Worm (Caenorhabditis elegans): ENCODE results near the gene srx-21.

srx-21 gene

ce11 chrV:708808-709207 is 32.0 kb downstream of the srx-21 start, which contains the start of gene srbc-39:
Gene srbc-39 (plus strand): TSS chrV:709108.
- TF ChIP-seq nhr-10 (tag; optimal IDR thresholded peaks at IDR 0.05): no peak

DNA sequence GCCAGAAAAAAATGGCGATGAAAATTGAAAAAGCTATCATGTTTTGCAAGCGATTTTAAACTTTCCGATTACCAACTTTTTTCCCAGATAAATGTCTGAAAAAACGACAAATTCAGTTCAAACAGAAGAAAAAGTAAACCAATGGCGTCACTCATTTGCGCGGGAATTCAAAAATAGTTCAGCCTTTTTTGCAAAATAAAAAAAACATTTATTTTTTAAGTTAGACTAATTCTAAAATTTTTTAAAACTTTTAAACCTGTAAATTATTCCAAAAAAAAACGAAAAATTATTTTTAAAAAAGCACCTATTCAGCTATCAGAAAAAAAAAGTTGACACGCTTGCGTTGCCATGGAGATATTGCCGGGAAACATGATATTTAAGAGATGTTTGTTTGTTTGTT is 36.0 kb downstream of the srx-21 start, which contains the start of gene cyp-33C11:
cyp-33C11 (minus strand) TSS at position 101 of the 400 bp plus-strand sequence.
- TF ChIP-seq lin-39 (tag; optimal IDR thresholded peaks at IDR 0.05): no peak
- no peak for TF ChIP-seq lin-11 (tag; optimal IDR thresholded peaks at IDR 0.05)
- TF ChIP-seq unc-62 (GFP tag; optimal IDR thresholded peaks at IDR 0.05): no peak

- TF ChIP-seq nhr-129 (tag; optimal IDR thresholded peaks at IDR 0.05) (no peak), ceh-82 (tag; optimal IDR thresholded peaks at IDR 0.05) (no peak), egl-27 (tag; optimal IDR thresholded peaks at IDR 0.05) (no peak), sma-3 (GFP tag; optimal IDR thresholded peaks at IDR 0.05) (no peak), skn-1 (tag; optimal IDR thresholded peaks at IDR 0.05) (no peak), lin-39 (tag; optimal IDR thresholded peaks at IDR 0.05) (no peak), lin-11 (tag; optimal IDR thresholded peaks at IDR 0.05) (no peak)
These were observed 42.9 kb downstream of the srx-21 start, which contains the start of gene srbc-40 for ce11 chrV:719731-720130. Gene srbc-40 (minus strand): TSS chrV:719831.

- TF ChIP-seq ztf-4 (tag; optimal IDR thresholded peaks at IDR 0.05) (no peak), nhr-11 (tag; optimal IDR thresholded peaks at IDR 0.05) (no peak), elt-1 (tag; optimal IDR thresholded peaks at IDR 0.05) (no peak), mbf-1 (tag; optimal IDR thresholded peaks at IDR 0.05) (no peak), aly-2 (tag; optimal IDR thresholded peaks at IDR 0.05) (no peak), unc-62 (GFP tag; optimal IDR thresholded peaks at IDR 0.05) (no peak), nhr-25 (tag; optimal IDR thresholded peaks at IDR 0.05) (no peak), egl-27 (tag; optimal IDR thresholded peaks at IDR 0.05) (no peak), zag-1 (tag; optimal IDR thresholded peaks at IDR 0.05) (no peak), lin-13 (GFP tag; optimal IDR thresholded peaks at IDR 0.05) (no peak), lin-11 (tag; optimal IDR thresholded peaks at IDR 0.05) (no peak), nhr-237 (tag; optimal IDR thresholded peaks at IDR 0.05) (no peak), nhr-6 (tag; optimal IDR thresholded peaks at IDR 0.05) (no peak), C34F6.9 (tag; optimal IDR thresholded peaks at IDR 0.05) (no peak), nhr-12 (tag; optimal IDR thresholded peaks at IDR 0.05) (no peak), elt-3 (tag; optimal IDR thresholded peaks at IDR 0.05) (no peak), ztf-11 (tag; optimal IDR thresholded peaks at IDR 0.05) (no peak), skn-1 (tag; optimal IDR thresholded peaks at IDR 0.05) (no peak), mdl-1 (tag; optimal IDR thresholded peaks at IDR 0.05) (no peak)
These were observed 46.1 kb downstream of the srx-21 start for ce11 chrV:722889-723288.

- TF ChIP-seq egl-27 (tag; optimal IDR thresholded peaks at IDR 0.05) (no peak), zag-1 (tag; optimal IDR thresholded peaks at IDR 0.05) (no peak), ztf-4 (tag; optimal IDR thresholded peaks at IDR 0.05) (peak; percentile 89), lin-11 (tag; optimal IDR thresholded peaks at IDR 0.05) (no peak), ceh-16 (tag; optimal IDR thresholded peaks at IDR 0.05) (no peak), nhr-77 (tag; optimal IDR thresholded peaks at IDR 0.05) (no peak), nhr-129 (tag; optimal IDR thresholded peaks at IDR 0.05) (peak; percentile 88), elt-1 (tag; optimal IDR thresholded peaks at IDR 0.05) (no peak), nhr-11 (tag; optimal IDR thresholded peaks at IDR 0.05) (no peak), lin-39 (tag; optimal IDR thresholded peaks at IDR 0.05) (no peak), nhr-237 (tag; optimal IDR thresholded peaks at IDR 0.05) (no peak), blmp-1 (tag; optimal IDR thresholded peaks at IDR 0.05; ENCODE audit: insufficient read depth) (peak; percentile 73), unc-62 (GFP tag; optimal IDR thresholded peaks at IDR 0.05) (no peak), sem-4 (tag; optimal IDR thresholded peaks at IDR 0.05) (peak; percentile 8), unc-55 (GFP tag; optimal IDR thresholded peaks at IDR 0.05) (no peak), ztf-1 (GFP tag; conservative IDR thresholded peaks at IDR 0.05) (0 out of 2 replicates have a peak, but pooled peaks have one; percentile 18), lin-13 (GFP tag; optimal IDR thresholded peaks at IDR 0.05) (peak; percentile 53), sma-9 (GFP tag; optimal IDR thresholded peaks at IDR 0.05) (peak; percentile 77), sma-9 (tag; optimal IDR thresholded peaks at IDR 0.05) (no peak), skn-1 (tag; optimal IDR thresholded peaks at IDR 0.05) (no peak), mdl-1 (tag; optimal IDR thresholded peaks at IDR 0.05) (no peak), snpc-4 (tag; optimal IDR thresholded peaks at IDR 0.05) (peak; percentile 37), unc-39 (tag; optimal IDR thresholded peaks at IDR 0.05) (no peak), lsy-2 (tag; optimal IDR thresholded peaks at IDR 0.05) (peak in 1 of 2 experiments; percentile 87), ztf-11 (tag; optimal IDR thresholded peaks at IDR 0.05) (no peak), gmeb-1 (tag; optimal IDR thresholded peaks at IDR 0.05) (peak; percentile 46), ZK546.5 (tag; optimal IDR thresholded peaks at IDR 0.05) (peak; percentile 17), peb-1 (tag; optimal IDR thresholded peaks at IDR 0.05) (no peak), crh-2 (tag; optimal IDR thresholded peaks at IDR 0.05) (peak; percentile 85), nhr-25 (tag; optimal IDR thresholded peaks at IDR 0.05) (peak; percentile 89), fos-1 (tag; optimal IDR thresholded peaks at IDR 0.05) (no peak), mab-5 (tag; optimal IDR thresholded peaks at IDR 0.05) (no peak), C34F6.9 (tag; optimal IDR thresholded peaks at IDR 0.05) (peak; percentile 32), sma-3 (GFP tag; optimal IDR thresholded peaks at IDR 0.05) (peak; percentile 70), nhr-10 (tag; optimal IDR thresholded peaks at IDR 0.05) (no peak), aly-2 (tag; optimal IDR thresholded peaks at IDR 0.05) (peak; percentile 5), F13H6.1 (tag; optimal IDR thresholded peaks at IDR 0.05) (peak; percentile 71), Y55F3AM.14 (GFP tag; optimal IDR thresholded peaks at IDR 0.05) (peak; percentile 90)
These were observed 47.1 kb downstream of the srx-21 start, which contains the start of gene fbxb-72 for ce11 chrV:723895-724352. Gene fbxb-72 (minus strand): TSS chrV:723952.

All from whole organism, L2 larva.